Worm (Caenorhabditis elegans) whole organism, L1 larva: ENCODE measurements around the gene magu-2.

ENCODE experiments used
- lin-35 ChIP-seq, 2 experiments: fragments of 150-350 bp; optimal IDR thresholded peaks; 2 replicates each; lab custom pipeline; 2014; ENCODE audit warnings: missing biosample characterization in 2 of 2, missing genetic modification characterization in 2 of 2, missing genetic modification reagents in 2 of 2
- lin-39 ChIP-seq: fragments of 150-350 bp; optimal IDR thresholded peaks from 2 replicates; lab custom pipeline; 2014; ENCODE audit warnings: missing biosample characterization, missing genetic modification reagents, missing genetic modification characterization
- skn-1 ChIP-seq: fragments of 150-350 bp; optimal IDR thresholded peaks from 2 replicates; lab custom pipeline; 2014; ENCODE audit warnings: missing biosample characterization, missing genetic modification characterization
- unc-62 ChIP-seq: fragments of 150-350 bp; optimal IDR thresholded peaks from 2 replicates; lab custom pipeline; 2014; ENCODE audit warnings: missing biosample characterization, missing genetic modification reagents, missing genetic modification characterization

DNA sequence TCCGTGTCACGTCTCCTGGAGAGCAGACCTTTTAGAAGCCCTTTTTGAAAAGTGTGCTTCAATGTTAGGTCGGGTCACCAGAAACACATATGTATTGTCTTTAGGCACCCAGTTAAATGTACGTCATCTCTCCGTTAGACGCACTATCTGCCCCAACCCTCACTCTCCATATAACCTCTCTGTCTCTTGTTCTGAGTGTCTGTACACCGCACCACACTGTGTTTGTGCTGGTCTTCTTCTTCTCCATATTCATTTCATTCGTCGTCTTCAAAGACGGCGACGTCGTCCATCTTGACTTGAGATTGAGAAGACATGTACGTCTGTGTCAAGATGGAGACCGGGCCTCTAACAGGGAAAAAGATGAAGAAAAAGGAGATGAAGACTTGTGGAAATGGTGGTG, 18.7 kb downstream of the magu-2 start:
- TF ChIP-seq unc-62 (GFP tag; lab: Kevin White, UChicago) (no peak), lin-35 (GFP tag; optimal IDR thresholded peaks at IDR 0.05; lab: Kevin White, UChicago) (no peak), lin-39 (tag; lab: Kevin White, UChicago) (no peak), skn-1 (tag; lab: Kevin White, UChicago) (no peak)
